Fruit fly (Drosophila melanogaster) whole organism: ENCODE data around the gene opa.

Experiments
- CG8478 ChIP-seq: fragments of >200 bp; optimal IDR thresholded peaks from 2 replicates; lab custom pipeline; 2018; ENCODE audit warnings: inconsistent platforms
- psq ChIP-seq: fragments of >200 bp; optimal IDR thresholded peaks from 2 replicates; lab custom pipeline; 2017
- usp ChIP-seq: fragments of >200 bp; optimal IDR thresholded peaks from 2 replicates; lab custom pipeline; 2017; ENCODE audit warnings: missing biosample characterization, missing genetic modification characterization, mixed read lengths

dm6 chr3R:4910839-4911341, 58.3 kb downstream of the opa start:
- TF ChIP-seq usp (GFP tag; lab: Kevin White, UChicago) (no peak), psq (lab: Kevin White, UChicago) (no peak), CG8478 (peak; percentile 29)
